Worm (Caenorhabditis elegans): ENCODE results near the gene glc-1.

Gene glc-1

DNA sequence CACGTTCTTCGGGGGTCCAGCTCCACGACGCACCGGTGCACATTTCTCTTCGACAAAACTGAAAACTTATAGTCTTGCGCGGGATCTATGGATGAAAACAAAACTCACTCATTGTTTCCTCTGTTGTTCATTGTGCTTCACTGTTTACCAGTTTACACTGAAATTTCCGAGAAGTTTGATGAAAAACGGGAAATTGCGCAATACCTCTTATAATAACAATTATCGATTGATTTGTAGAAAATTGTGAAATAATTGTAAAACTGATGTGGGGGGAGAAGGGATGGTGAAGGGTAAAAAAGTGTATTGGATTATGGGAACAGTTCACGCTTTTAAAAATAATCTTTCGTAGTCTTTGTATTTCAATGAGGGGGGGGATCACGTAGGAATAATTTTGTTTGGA is 10.0 kb downstream of the glc-1 start:
- TF ChIP-seq elt-3 (tag; optimal IDR thresholded peaks at IDR 0.05) (no peak), zip-8 (tag; optimal IDR thresholded peaks at IDR 0.05) (peak; percentile 69), tbx-8 (GFP tag; optimal IDR thresholded peaks at IDR 0.05) (no peak), cnd-1 (tag; optimal IDR thresholded peaks at IDR 0.05) (no peak), nhr-12 (tag; optimal IDR thresholded peaks at IDR 0.05) (no peak), nhr-237 (tag; optimal IDR thresholded peaks at IDR 0.05) (no peak), ceh-83 (GFP tag; optimal IDR thresholded peaks at IDR 0.05) (no peak), unc-39 (tag; optimal IDR thresholded peaks at IDR 0.05) (no peak)

- TF ChIP-seq unc-62 (GFP tag; optimal IDR thresholded peaks at IDR 0.05) (no peak), nhr-237 (tag; optimal IDR thresholded peaks at IDR 0.05) (no peak), tbx-8 (GFP tag; optimal IDR thresholded peaks at IDR 0.05) (no peak), unc-39 (tag; optimal IDR thresholded peaks at IDR 0.05) (no peak), drap-1 (GFP tag; optimal IDR thresholded peaks at IDR 0.05) (no peak), ham-2 (GFP tag; optimal IDR thresholded peaks at IDR 0.05) (no peak), nhr-12 (tag; optimal IDR thresholded peaks at IDR 0.05) (no peak), nhr-28 (tag; optimal IDR thresholded peaks at IDR 0.05) (no peak), zip-8 (tag; optimal IDR thresholded peaks at IDR 0.05) (no peak), nhr-2 (tag; optimal IDR thresholded peaks at IDR 0.05) (no peak)
These were observed 10.5 kb downstream of the glc-1 start, which contains the start of the genes F21H7.2 and F21H7.12 for ce11 chrV:16229896-16230295. TSS of gene F21H7.2 (minus strand) at chrV:16229996. TSS of gene F21H7.12 (plus strand) at chrV:16230165.

ce11 chrV:16232180-16232579 is 12.7 kb downstream of the glc-1 start, which contains the start of gene gst-22:
TSS of gene gst-22 (minus strand) at chrV:16232282.
- TF ChIP-seq sem-2 (GFP tag; optimal IDR thresholded peaks at IDR 0.05) (no peak), mep-1 (tag; optimal IDR thresholded peaks at IDR 0.05) (no peak), elt-1 (tag; optimal IDR thresholded peaks at IDR 0.05; ENCODE audit: borderline replicate concordance, insufficient read depth) (no peak), nhr-76 (tag; optimal IDR thresholded peaks at IDR 0.05) (no peak), nhr-237 (tag; optimal IDR thresholded peaks at IDR 0.05) (no peak), blmp-1 (tag; optimal IDR thresholded peaks at IDR 0.05) (no peak), M03D4.4 (tag; optimal IDR thresholded peaks at IDR 0.05) (no peak)

DNA sequence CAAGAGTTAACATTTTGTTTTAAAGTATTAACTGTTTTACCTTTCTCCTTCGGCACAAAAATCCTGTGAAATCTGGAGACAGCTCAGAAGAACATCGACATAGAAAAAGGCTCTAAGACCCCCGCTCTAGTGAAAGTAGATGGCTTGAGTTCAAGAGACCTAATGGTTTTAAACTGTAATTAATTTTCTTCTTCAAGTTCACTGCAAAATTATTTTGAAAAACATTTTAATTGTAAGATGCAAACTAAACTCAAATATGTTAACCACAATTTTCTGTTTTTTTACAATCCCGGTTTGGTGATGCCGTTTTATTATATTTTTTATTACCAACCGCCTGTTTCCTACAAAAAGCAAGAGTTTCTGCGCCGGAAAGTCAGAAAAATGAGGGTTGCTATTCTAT is 14.2 kb downstream of the glc-1 start, which contains the start of gene clec-233:
Gene clec-233 (plus strand): TSS at position 301 of the 400 bp plus-strand sequence.
- no peak for TF ChIP-seq ces-1 (GFP tag; optimal IDR thresholded peaks at IDR 0.05)
- no peak for TF ChIP-seq sptf-1 (tag; optimal IDR thresholded peaks at IDR 0.05)
- TF ChIP-seq mls-2 (tag; optimal IDR thresholded peaks at IDR 0.05), result no peak
- TF ChIP-seq cnd-1 (tag; optimal IDR thresholded peaks at IDR 0.05), result no peak
- no peak for TF ChIP-seq hlh-1 (tag; optimal IDR thresholded peaks at IDR 0.05)
- no peak for TF ChIP-seq ceh-83 (GFP tag; optimal IDR thresholded peaks at IDR 0.05)
- TF ChIP-seq ceh-39 (tag; optimal IDR thresholded peaks at IDR 0.05), result no peak
- no peak for TF ChIP-seq bed-3 (GFP tag; optimal IDR thresholded peaks at IDR 0.05)
- TF ChIP-seq nhr-2 (tag; optimal IDR thresholded peaks at IDR 0.05), result no peak
- no peak for TF ChIP-seq lin-13 (tag; optimal IDR thresholded peaks at IDR 0.05)
- no peak for TF ChIP-seq unc-120 (tag; optimal IDR thresholded peaks at IDR 0.05; ENCODE audit: poor library complexity, severe bottlenecking)
- no peak for TF ChIP-seq unc-62 (GFP tag; optimal IDR thresholded peaks at IDR 0.05)
- no peak for TF ChIP-seq blmp-1 (tag; optimal IDR thresholded peaks at IDR 0.05)
- TF ChIP-seq mep-1 (tag; optimal IDR thresholded peaks at IDR 0.05), result no peak
- TF ChIP-seq mab-5 (tag; optimal IDR thresholded peaks at IDR 0.05), result no peak
- TF ChIP-seq snpc-4 (tag; optimal IDR thresholded peaks at IDR 0.05), result no peak
- TF ChIP-seq ham-2 (GFP tag; optimal IDR thresholded peaks at IDR 0.05), result no peak
- no peak for TF ChIP-seq pha-4 (tag; optimal IDR thresholded peaks at IDR 0.05)
- TF ChIP-seq nhr-28 (tag; optimal IDR thresholded peaks at IDR 0.05), result no peak

ce11 chrV:16235135-16235534 is 15.7 kb downstream of the glc-1 start, which contains the start of gene F21H7.3:
TSS of gene F21H7.3 (minus strand) at chrV:16235235.
- TF ChIP-seq elt-1 (tag; optimal IDR thresholded peaks at IDR 0.05; ENCODE audit: borderline replicate concordance, insufficient read depth) (no peak), mab-5 (tag; optimal IDR thresholded peaks at IDR 0.05) (no peak), sem-2 (GFP tag; optimal IDR thresholded peaks at IDR 0.05) (no peak), elt-3 (tag; optimal IDR thresholded peaks at IDR 0.05) (no peak), ham-2 (GFP tag; optimal IDR thresholded peaks at IDR 0.05) (no peak)

DNA sequence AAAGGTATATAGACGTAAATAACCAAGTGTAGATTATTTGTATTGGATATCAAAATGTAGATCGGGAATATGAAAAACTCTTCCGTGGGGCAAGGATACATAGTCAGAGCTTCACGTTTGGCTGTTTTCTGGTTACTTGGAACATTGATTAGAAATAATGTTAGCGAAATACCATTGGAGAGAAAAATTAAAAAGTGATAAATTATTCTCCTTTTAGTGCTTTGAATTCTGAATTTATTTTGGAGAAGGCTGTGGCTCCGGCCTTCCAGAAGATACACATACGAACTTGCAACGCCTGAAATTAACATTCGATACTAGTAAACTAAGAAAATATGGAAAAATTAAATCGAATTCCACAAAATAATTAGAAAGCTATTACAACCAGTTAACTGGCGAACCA is 16.2 kb downstream of the glc-1 start, which contains the start of gene srh-98:
Gene srh-98 (minus strand): TSS at position 101 of the 400 bp plus-strand sequence.
- no peak for TF ChIP-seq nhr-28 (tag; optimal IDR thresholded peaks at IDR 0.05)
- TF ChIP-seq lin-13 (tag; optimal IDR thresholded peaks at IDR 0.05), result no peak
- no peak for TF ChIP-seq mep-1 (tag; optimal IDR thresholded peaks at IDR 0.05)
- TF ChIP-seq tbx-8 (GFP tag; optimal IDR thresholded peaks at IDR 0.05), result no peak
- TF ChIP-seq zip-8 (tag; optimal IDR thresholded peaks at IDR 0.05), result no peak
- no peak for TF ChIP-seq ceh-43 (GFP tag; optimal IDR thresholded peaks at IDR 0.05)
- no peak for TF ChIP-seq M03D4.4 (tag; optimal IDR thresholded peaks at IDR 0.05)
- TF ChIP-seq sem-2 (GFP tag; optimal IDR thresholded peaks at IDR 0.05), result no peak
- no peak for TF ChIP-seq unc-120 (tag; optimal IDR thresholded peaks at IDR 0.05; ENCODE audit: poor library complexity, severe bottlenecking)
- no peak for TF ChIP-seq nhr-12 (tag; optimal IDR thresholded peaks at IDR 0.05)
- TF ChIP-seq mls-2 (tag; optimal IDR thresholded peaks at IDR 0.05), result no peak
- TF ChIP-seq ces-1 (GFP tag; optimal IDR thresholded peaks at IDR 0.05), result no peak
- no peak for TF ChIP-seq drap-1 (GFP tag; optimal IDR thresholded peaks at IDR 0.05)
- TF ChIP-seq elt-3 (tag; optimal IDR thresholded peaks at IDR 0.05), result no peak

Measured in whole organism, mixed stage, embryonic.